Fruit fly (Drosophila melanogaster): ENCODE data around the gene CG8925.

dm6 chr3R:16200497-16201019 lies 28.8 kb downstream of the CG8925 start:
- TF ChIP-seq Eip75B (GFP tag; optimal IDR thresholded peaks at IDR 0.05) = no peak
- TF ChIP-seq Ets96B (tag; optimal IDR thresholded peaks at IDR 0.05) = no peak
